Fruit fly (Drosophila melanogaster) whole organism, larva: ENCODE measurements around the gene CG43392.

Source experiments
- noc ChIP-seq: fragments of 200-800 bp; sonication (Bioruptor generic); optimal IDR thresholded peaks from 3 replicates; lab custom pipeline; 2019; ENCODE audit warnings: missing biosample characterization, mild to moderate bottlenecking, missing genetic modification characterization, moderate library complexity

CG43392 gene

dm6 chr3L:22029670-22030069 lies at the start of gene CG43392:
Gene CG43392 (minus strand): TSS chr3L:22029770.
- TF ChIP-seq noc: no peak

- TF ChIP-seq noc: peak; percentile 2
Observed at dm6 chr3L:22078063-22078462, 48.5 kb upstream of the CG43392 start.

- peak; percentile 59 for TF ChIP-seq noc
Observed at dm6 chr3L:22075706-22076398, 46.3 kb upstream of the CG43392 start, which contains the start of the genes CG7130 and RpLP0. Gene CG7130 (minus strand): TSS chr3L:22075756. Gene RpLP0 (plus strand): TSS chr3L:22075867.

- no peak for TF ChIP-seq noc
Observed at dm6 chr3L:22074347-22074971, 44.9 kb upstream of the CG43392 start, which contains the start of gene CG7133. Gene CG7133 (minus strand): TSS chr3L:22074523.

dm6 chr3L:22072824-22073223 lies 43.3 kb upstream of the CG43392 start:
- TF ChIP-seq noc: no peak

dm6 chr3L:22071687-22072394 lies 42.3 kb upstream of the CG43392 start, which contains the start of gene CG7139:
Gene CG7139 (minus strand): TSS chr3L:22071848.
- no peak for TF ChIP-seq noc

dm6 chr3L:22070506-22070905 lies 40.9 kb upstream of the CG43392 start:
- no peak for TF ChIP-seq noc

dm6 chr3L:22065694-22066093 lies 36.1 kb upstream of the CG43392 start, which contains the start of gene CG14561:
Gene CG14561 (plus strand): TSS chr3L:22065907.
- no peak for TF ChIP-seq noc

dm6 chr3L:22063833-22064232 lies 34.3 kb upstream of the CG43392 start:
- TF ChIP-seq noc: no peak

dm6 chr3L:22053343-22053742 lies 23.8 kb upstream of the CG43392 start:
- no peak for TF ChIP-seq noc

dm6 chr3L:22051152-22051551 lies 21.6 kb upstream of the CG43392 start:
- no peak for TF ChIP-seq noc

dm6 chr3L:22034717-22035116 lies 5.1 kb upstream of the CG43392 start, which contains the start of gene Oct-TyrR:
Gene Oct-TyrR (plus strand): TSS chr3L:22035003.
- TF ChIP-seq noc: no peak

- no peak for TF ChIP-seq noc
Observed at dm6 chr3L:22028225-22028624, 1.3 kb downstream of the CG43392 start, which contains the start of gene CG7140. Gene CG7140 (minus strand): TSS chr3L:22028325.

dm6 chr3L:22006107-22006506 lies 23.5 kb downstream of the CG43392 start:
- no peak for TF ChIP-seq noc

- no peak for TF ChIP-seq noc
Observed at dm6 chr3L:21994000-21994399, 35.6 kb downstream of the CG43392 start.

dm6 chr3L:21984910-21985309 lies 44.7 kb downstream of the CG43392 start, which contains the start of gene Act79B:
Gene Act79B (plus strand): TSS chr3L:21985210.
- no peak for TF ChIP-seq noc

- TF ChIP-seq noc: no peak
Observed at dm6 chr3L:21979789-21980188, 49.8 kb downstream of the CG43392 start.
